Fruit fly (Drosophila melanogaster) Kc167 (cell line): ENCODE data around the gene Rab18.

Experiments used
- Myc ChIP-seq: fragments of >200 bp; optimal IDR thresholded peaks from 2 replicates; lab custom pipeline; 2017; ENCODE audit warnings: missing external identifiers
- Sin3A ChIP-seq: fragments of >200 bp; optimal IDR thresholded peaks from 2 replicates; lab custom pipeline; 2018; ENCODE audit warnings: missing external identifiers
- insv ChIP-seq: fragments of >200 bp; optimal IDR thresholded peaks from 3 replicates; lab custom pipeline; 2018; ENCODE audit warnings: missing external identifiers
- psq ChIP-seq: fragments of >200 bp; optimal IDR thresholded peaks from 2 replicates; lab custom pipeline; 2017; ENCODE audit warnings: missing external identifiers
- ttk ChIP-seq: sonication (Bioruptor generic); optimal IDR thresholded peaks from 2 replicates; lab custom pipeline; 2017; ENCODE audit warnings: missing external identifiers

DNA sequence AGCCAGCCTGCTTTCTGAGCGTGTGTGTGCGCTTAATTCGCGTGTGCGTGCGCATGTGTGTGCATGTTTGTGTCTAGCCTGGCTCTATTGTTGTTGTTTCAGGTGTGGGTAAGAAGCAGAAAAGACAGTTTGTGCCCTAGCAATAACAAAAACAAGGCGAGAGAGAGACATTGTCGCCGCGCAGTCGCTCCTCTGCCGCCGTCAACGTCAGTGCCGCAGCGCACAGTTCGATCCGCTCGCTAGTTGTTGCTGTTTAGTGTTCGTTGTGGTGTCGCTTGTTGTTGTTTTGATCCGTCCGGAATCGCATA lies 18.6 kb upstream of the Rab18 start:
- no peak for TF ChIP-seq Sin3A (lab: Kevin White, UChicago)
- no peak for TF ChIP-seq Myc (lab: Kevin White, UChicago)
- TF ChIP-seq insv (lab: Kevin White, UChicago), result no peak
- TF ChIP-seq ttk (lab: Kevin White, UChicago), result no peak
- TF ChIP-seq psq, result no peak
